Fruit fly (Drosophila melanogaster) whole organism, pupa: ENCODE measurements around the gene tadr.

Experiments
- CG15710 ChIP-seq: fragments of 200-800 bp; sonication (Bioruptor generic); optimal IDR thresholded peaks from 2 replicates; lab custom pipeline; 2018; ENCODE audit warnings: missing biosample characterization, mild to moderate bottlenecking, missing genetic modification characterization, moderate library complexity
- CG8301 ChIP-seq: fragments of 200-800 bp; sonication (Bioruptor generic); optimal IDR thresholded peaks from 2 replicates; lab custom pipeline; 2018; ENCODE audit warnings: missing biosample characterization, mild to moderate bottlenecking, missing genetic modification characterization

dm6 chr2L:21073300-21073699 lies 1.9 kb upstream of the tadr start:
- TF ChIP-seq CG15710 (tag; lab: Kevin White, UChicago) (no peak), CG8301 (no peak)
